Fruit fly (Drosophila melanogaster) whole organism, prepupa: ENCODE data around the gene CG5280.

Experiments used
- CG10669 ChIP-seq: fragments of 200-800 bp; sonication (Bioruptor generic); optimal IDR thresholded peaks from 3 replicates; lab custom pipeline; 2018; ENCODE audit warnings: missing biosample characterization, mild to moderate bottlenecking, missing genetic modification characterization, moderate library complexity
- CG1621 ChIP-seq: fragments of 200-800 bp; sonication (Bioruptor generic); optimal IDR thresholded peaks from 3 replicates; lab custom pipeline; 2018; ENCODE audit warnings: missing biosample characterization, mild to moderate bottlenecking, missing genetic modification characterization
- CG3032 ChIP-seq: fragments of 200-800 bp; optimal IDR thresholded peaks from 2 replicates; lab custom pipeline; 2019; ENCODE audit warnings: missing biosample characterization, mild to moderate bottlenecking, missing genetic modification characterization, moderate library complexity
- CG4318 ChIP-seq: fragments of 200-800 bp; sonication (Bioruptor generic); optimal IDR thresholded peaks from 3 replicates; lab custom pipeline; 2017; ENCODE audit warnings: missing biosample characterization, mild to moderate bottlenecking, missing genetic modification characterization
- Ets96B ChIP-seq: fragments of 200-800 bp; optimal IDR thresholded peaks from 2 replicates; lab custom pipeline; 2019; ENCODE audit warnings: missing biosample characterization, mild to moderate bottlenecking, missing genetic modification characterization, moderate library complexity
- Gug ChIP-seq: fragments of 200-800 bp; sonication (Bioruptor generic); IDR thresholded peaks from 2 replicates; pipeline ENCODE4 v1.3.6; 2022; ENCODE audit warnings: missing biosample characterization, missing genetic modification characterization
- Hr38 ChIP-seq: sonication (Bioruptor generic); optimal IDR thresholded peaks from 2 replicates; lab custom pipeline; 2016; ENCODE audit warnings: missing biosample characterization, missing genetic modification characterization

dm6 chr3L:9020436-9021370 lies 30.7 kb upstream of the CG5280 start:
- TF ChIP-seq CG3032 (no peak), Ets96B (tag; lab: Kevin White, UChicago) (no peak), CG4318 (GFP tag; lab: Kevin White, UChicago) (no peak), CG1621 (tag; lab: Kevin White, UChicago) (no peak), CG10669 (GFP tag; lab: Kevin White, UChicago) (no peak), Hr38 (no peak), Gug (no peak)
